Worm (Caenorhabditis elegans) whole organism, midembryonic: ENCODE results near the gene mak-1.
A peak's percentile ranks its signal among the peaks of the same experiment; 100 is the strongest.

Experiments used
- T22C8.4 ChIP-seq: fragments of 200-800 bp; sonication (Bioruptor generic); IDR thresholded peaks from 2 replicates; pipeline ENCODE4 v1.3.6; 2022; ENCODE audit warnings: missing genetic modification characterization, missing compliant biosample characterization
- cog-1 ChIP-seq: sonication (generic microtip); optimal IDR thresholded peaks from 2 replicates; lab custom pipeline; 2016; ENCODE audit warnings: missing genetic modification characterization, missing compliant biosample characterization
- flt-1 ChIP-seq: fragments of 200-800 bp; sonication (Bioruptor generic); IDR thresholded peaks from 2 replicates; pipeline ENCODE4 v1.3.6; 2022; ENCODE audit warnings: missing genetic modification characterization, missing compliant biosample characterization
- klf-2 ChIP-seq: fragments of 200-800 bp; sonication (Bioruptor generic); conservative IDR thresholded peaks from 2 replicates; pipeline ENCODE4 v1.3.6; 2022; ENCODE audit warnings: missing genetic modification reagents, missing genetic modification characterization, missing compliant biosample characterization
- med-1 ChIP-seq: sonication (generic microtip); optimal IDR thresholded peaks from 2 replicates; lab custom pipeline; 2017; ENCODE audit warnings: missing genetic modification characterization, mild to moderate bottlenecking, missing compliant biosample characterization, antibody characterized with exemption, missing genetic modification reagents; ENCODE audit not compliant: insufficient read depth
- ref-1 ChIP-seq: fragments of 200-800 bp; sonication (Bioruptor generic); conservative IDR thresholded peaks from 2 replicates; pipeline ENCODE4 v1.3.6; 2022; ENCODE audit warnings: missing genetic modification reagents, missing genetic modification characterization, missing compliant biosample characterization
- tab-1 ChIP-seq: fragments of 200-800 bp; sonication (Bioruptor generic); IDR thresholded peaks from 2 replicates; pipeline ENCODE4 v1.3.6; 2022; ENCODE audit warnings: missing genetic modification characterization, missing compliant biosample characterization
- ztf-23 ChIP-seq: fragments of 200-800 bp; sonication (Bioruptor generic); IDR thresholded peaks from 2 replicates; pipeline ENCODE4 v1.3.6; 2022; ENCODE audit warnings: missing genetic modification reagents, missing genetic modification characterization, missing compliant biosample characterization
- ztf-29 ChIP-seq: fragments of 200-800 bp; sonication (Bioruptor generic); IDR thresholded peaks from 2 replicates; pipeline ENCODE4 v1.3.6; 2022; ENCODE audit warnings: missing genetic modification reagents, missing genetic modification characterization, missing compliant biosample characterization

Gene mak-1

ce11 chrII:8751042-8751441, 7.2 kb downstream of the mak-1 start:
- TF ChIP-seq klf-2, result no peak
- 0 out of 2 replicates have a peak, but pooled peaks have one; percentile 18 for TF ChIP-seq ztf-23

- TF ChIP-seq ztf-23 (no peak), T22C8.4 (GFP tag; lab: Robert Waterston, UW) (no peak), ref-1 (GFP tag; lab: Robert Waterston, UW) (no peak), med-1 (no peak), klf-2 (no peak), cog-1 (tag; lab: Kevin White, UChicago) (no peak), tab-1 (GFP tag; lab: Robert Waterston, UW) (no peak), ztf-29 (GFP tag; lab: Robert Waterston, UW) (no peak), flt-1 (GFP tag; lab: Robert Waterston, UW) (no peak)
Observed at ce11 chrII:8751686-8752085, 7.8 kb downstream of the mak-1 start, which contains the start of gene atf-2. TSS of gene atf-2 (plus strand) at chrII:8751986.

DNA sequence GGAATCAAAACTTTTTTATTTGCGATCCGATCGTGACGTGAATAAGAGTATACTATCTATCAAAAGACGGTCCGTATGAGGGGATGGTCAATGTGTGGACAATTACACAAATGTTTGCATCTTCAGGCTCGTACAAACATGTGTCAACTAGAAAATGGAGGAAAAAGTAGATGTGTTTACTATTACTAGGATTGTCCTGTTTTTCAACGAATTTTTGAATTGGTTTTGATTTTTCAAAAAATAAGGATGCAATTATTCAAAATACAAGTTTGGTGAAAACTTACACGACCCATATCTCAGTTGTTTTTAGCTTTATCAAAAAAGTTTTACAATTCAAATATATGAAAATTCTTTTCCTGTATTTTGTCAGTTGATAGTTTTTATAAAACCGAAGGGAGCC, 11.4 kb downstream of the mak-1 start, which contains the start of gene K08F8.7:
Gene K08F8.7, minus strand, starts transcription at position 101 of the 400 bp plus-strand sequence.
- TF ChIP-seq cog-1 (tag; lab: Kevin White, UChicago) (no peak), ztf-23 (no peak), T22C8.4 (GFP tag; lab: Robert Waterston, UW) (no peak), klf-2 (no peak), ref-1 (GFP tag; lab: Robert Waterston, UW) (no peak), tab-1 (GFP tag; lab: Robert Waterston, UW) (no peak), flt-1 (GFP tag; lab: Robert Waterston, UW) (no peak), med-1 (no peak), ztf-29 (GFP tag; lab: Robert Waterston, UW) (no peak)

- TF ChIP-seq med-1 (no peak), ztf-23 (no peak), cog-1 (tag; lab: Kevin White, UChicago) (no peak), flt-1 (GFP tag; lab: Robert Waterston, UW) (no peak), T22C8.4 (GFP tag; lab: Robert Waterston, UW) (no peak), ref-1 (GFP tag; lab: Robert Waterston, UW) (no peak), ztf-29 (GFP tag; lab: Robert Waterston, UW) (no peak), tab-1 (GFP tag; lab: Robert Waterston, UW) (no peak), klf-2 (no peak)
Observed at ce11 chrII:8759493-8759892, 15.6 kb downstream of the mak-1 start, which contains the start of gene fut-1. TSS of gene fut-1 (minus strand) at chrII:8759593.

ce11 chrII:8761739-8762138, 17.9 kb downstream of the mak-1 start:
- TF ChIP-seq flt-1 (GFP tag; lab: Robert Waterston, UW), result no peak
- no peak for TF ChIP-seq ztf-29 (GFP tag; lab: Robert Waterston, UW)

ce11 chrII:8763367-8763766, 19.5 kb downstream of the mak-1 start:
- TF ChIP-seq ref-1 (GFP tag; lab: Robert Waterston, UW) (no peak), ztf-29 (GFP tag; lab: Robert Waterston, UW) (no peak)

DNA sequence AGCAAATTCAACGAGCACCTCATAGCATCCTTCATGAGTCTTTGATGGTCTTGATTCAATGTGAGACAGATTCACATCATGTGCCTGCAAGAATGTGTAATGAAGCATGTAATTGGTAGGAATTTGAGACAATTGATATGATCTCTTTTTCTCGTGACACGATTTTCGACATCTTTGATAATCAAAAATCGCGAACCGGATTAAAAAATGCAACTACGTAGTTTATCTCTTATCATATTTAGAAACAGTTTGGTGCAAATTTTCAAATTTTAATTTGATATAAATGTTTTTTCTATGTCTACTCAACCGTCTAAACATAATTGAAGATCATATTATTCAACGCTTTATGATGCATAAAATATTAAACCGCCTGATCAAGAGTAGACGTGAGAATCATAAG, 20.5 kb downstream of the mak-1 start:
- TF ChIP-seq ztf-29 (GFP tag; lab: Robert Waterston, UW) (no peak), tab-1 (GFP tag; lab: Robert Waterston, UW) (no peak), flt-1 (GFP tag; lab: Robert Waterston, UW) (no peak), ref-1 (GFP tag; lab: Robert Waterston, UW) (no peak), cog-1 (tag; lab: Kevin White, UChicago) (no peak), ztf-23 (no peak), klf-2 (no peak), T22C8.4 (GFP tag; lab: Robert Waterston, UW) (no peak), med-1 (no peak)

ce11 chrII:8765131-8765530, 21.3 kb downstream of the mak-1 start:
- TF ChIP-seq T22C8.4 (GFP tag; lab: Robert Waterston, UW), result no peak

ce11 chrII:8766475-8766874, 22.6 kb downstream of the mak-1 start, which contains the start of the genes nsph-1.1 and K08F8.15:
TSS of gene nsph-1.1 (plus strand) at chrII:8766775.
TSS of gene K08F8.15 (plus strand) at chrII:8766809.
- TF ChIP-seq ztf-29 (GFP tag; lab: Robert Waterston, UW), result no peak
- no peak for TF ChIP-seq cog-1 (tag; lab: Kevin White, UChicago)
- no peak for TF ChIP-seq ztf-23

DNA sequence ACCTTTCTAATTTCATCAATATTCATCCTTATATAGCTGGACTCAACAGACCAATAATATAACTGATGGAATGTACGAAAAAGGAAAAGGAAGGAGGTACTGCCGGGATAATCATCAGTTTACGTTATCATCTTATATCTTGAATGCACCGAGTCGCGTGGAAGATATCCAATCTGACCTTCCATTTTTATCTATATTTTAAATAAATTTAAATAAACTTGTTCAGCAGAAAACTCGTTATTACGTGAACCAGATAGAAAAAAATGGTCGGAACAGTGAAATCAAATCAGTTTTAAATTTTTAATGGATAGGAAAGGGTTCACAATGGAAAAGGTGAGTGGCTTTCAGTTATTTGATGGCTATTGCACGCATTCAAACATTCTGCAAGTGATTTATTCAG, 23.0 kb downstream of the mak-1 start, which contains the start of gene pah-1:
Gene pah-1, minus strand, starts transcription at position 101 of the 400 bp plus-strand sequence.
- TF ChIP-seq flt-1 (GFP tag; lab: Robert Waterston, UW) (no peak), med-1 (no peak), cog-1 (tag; lab: Kevin White, UChicago) (no peak), ztf-29 (GFP tag; lab: Robert Waterston, UW) (no peak), klf-2 (no peak), tab-1 (GFP tag; lab: Robert Waterston, UW) (no peak), ref-1 (GFP tag; lab: Robert Waterston, UW) (no peak), T22C8.4 (GFP tag; lab: Robert Waterston, UW) (no peak), ztf-23 (no peak)

- 0 out of 2 replicates have a peak, but pooled peaks have one; percentile 40 for TF ChIP-seq ztf-23
- no peak for TF ChIP-seq klf-2
Observed at ce11 chrII:8769375-8769774, 25.5 kb downstream of the mak-1 start.

ce11 chrII:8770675-8771074, 26.8 kb downstream of the mak-1 start, which contains the start of gene let-19:
TSS of gene let-19 (plus strand) at chrII:8770975.
- TF ChIP-seq ztf-23 (no peak), med-1 (no peak), tab-1 (GFP tag; lab: Robert Waterston, UW) (no peak), ztf-29 (GFP tag; lab: Robert Waterston, UW) (no peak), T22C8.4 (GFP tag; lab: Robert Waterston, UW) (no peak), flt-1 (GFP tag; lab: Robert Waterston, UW) (no peak), cog-1 (tag; lab: Kevin White, UChicago) (no peak), ref-1 (GFP tag; lab: Robert Waterston, UW) (no peak), klf-2 (no peak)
